Worm (Caenorhabditis elegans) whole organism, L4 larva: ENCODE results near the gene ZK1086.3.
A peak's percentile ranks its signal among the peaks of the same experiment; 100 is the strongest.

ENCODE experiments used
- T26A8.4 ChIP-seq: fragments of 200-800 bp; sonication (Bioruptor generic); IDR thresholded peaks from 2 replicates; pipeline ENCODE4 v1.3.6; 2022; ENCODE audit warnings: missing genetic modification characterization, missing compliant biosample characterization
- aha-1 ChIP-seq: fragments of 150-350 bp; peaks from one replicate; lab custom pipeline; 2014; ENCODE audit warnings: missing biosample characterization, missing genetic modification characterization
- dpl-1 ChIP-seq: fragments of 150-350 bp; optimal IDR thresholded peaks from 2 replicates; lab custom pipeline; 2014; ENCODE audit warnings: missing biosample characterization, missing genetic modification reagents, missing genetic modification characterization
- fkh-10 ChIP-seq: fragments of 150-350 bp; optimal IDR thresholded peaks from 2 replicates; lab custom pipeline; 2014; ENCODE audit warnings: missing biosample characterization, missing genetic modification reagents, missing genetic modification characterization
- fos-1 ChIP-seq: fragments of 150-350 bp; optimal IDR thresholded peaks from 2 replicates; lab custom pipeline; 2014; ENCODE audit warnings: missing biosample characterization, missing genetic modification characterization
- lir-3 ChIP-seq: sonication (generic microtip); optimal IDR thresholded peaks from 2 replicates; lab custom pipeline; 2016; ENCODE audit warnings: mild to moderate bottlenecking, missing genetic modification characterization, missing compliant biosample characterization
- mxl-2 ChIP-seq: fragments of 200-800 bp; sonication (Bioruptor generic); conservative IDR thresholded peaks from 2 replicates; pipeline ENCODE4 v1.3.6; 2022; ENCODE audit warnings: missing genetic modification reagents, missing genetic modification characterization, missing compliant biosample characterization
- nhr-48 ChIP-seq: sonication (generic microtip); optimal IDR thresholded peaks from 2 replicates; lab custom pipeline; 2016; ENCODE audit warnings: mild to moderate bottlenecking, missing genetic modification characterization, missing compliant biosample characterization
- php-3 ChIP-seq: fragments of 200-800 bp; sonication (Bioruptor generic); IDR thresholded peaks from 2 replicates; pipeline ENCODE4 v1.3.6; 2022; ENCODE audit warnings: missing genetic modification reagents, missing genetic modification characterization, missing compliant biosample characterization
- unc-130 ChIP-seq: sonication (generic microtip); optimal IDR thresholded peaks from 2 replicates; lab custom pipeline; 2016; ENCODE audit warnings: missing genetic modification reagents, missing genetic modification characterization, missing compliant biosample characterization

The ZK1086.3 gene

DNA sequence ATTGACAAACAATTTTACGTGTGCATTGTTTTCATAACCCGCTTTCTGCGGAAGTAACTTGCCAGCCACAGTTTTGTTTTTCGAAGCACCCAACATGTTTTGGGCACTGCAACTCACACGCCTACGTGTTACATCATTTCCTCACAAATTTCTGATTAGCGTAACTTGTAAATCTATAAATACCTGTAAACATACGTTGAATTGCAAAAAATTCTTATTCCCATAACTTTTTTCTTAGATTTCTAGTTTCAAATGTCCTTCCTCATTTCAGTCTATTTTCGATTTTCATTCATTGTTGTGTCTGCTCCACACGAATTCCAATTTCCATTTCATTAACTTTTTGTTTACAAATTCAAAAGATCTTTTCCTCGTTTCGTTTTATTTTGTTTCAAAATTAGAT is 49.7 kb downstream of the ZK1086.3 start:
- TF ChIP-seq aha-1 (tag; lab: Kevin White, UChicago): peak; percentile 91
- no peak for TF ChIP-seq T26A8.4 (GFP tag; lab: Robert Waterston, UW)

DNA sequence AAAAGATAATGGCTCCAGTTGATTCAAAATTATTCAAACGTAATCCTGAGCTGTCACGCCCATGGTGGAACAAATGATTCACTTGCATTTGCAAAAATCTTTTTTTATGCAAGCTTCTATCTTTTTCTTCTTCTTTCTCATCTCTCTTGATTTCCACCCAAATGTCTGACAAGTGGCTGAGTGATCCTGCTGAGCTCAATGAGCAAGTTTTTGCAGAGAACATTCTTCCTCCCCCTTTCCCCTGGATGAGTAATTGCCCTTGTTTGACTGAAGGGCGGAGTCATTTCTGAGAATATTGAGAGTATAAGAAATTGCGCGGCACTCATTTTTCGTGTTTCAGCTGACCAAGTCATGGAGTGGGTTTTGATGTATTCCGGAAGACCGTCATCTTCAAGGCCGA is 50.6 kb downstream of the ZK1086.3 start, which contains the start of gene M03B6.1:
M03B6.1 (plus strand) TSS at position 334 of the 400 bp plus-strand sequence.
- TF ChIP-seq php-3 (no peak), dpl-1 (no peak), mxl-2 (no peak), unc-130 (GFP tag; lab: Kevin White, UChicago) (no peak), fkh-10 (no peak), lir-3 (no peak), nhr-48 (no peak), fos-1 (no peak)
